Fruit fly (Drosophila melanogaster) whole organism, embryonic: ENCODE measurements around the gene CG4465.

Experiments used
- BtbVII ChIP-seq: fragments of 200-800 bp; sonication (Bioruptor generic); optimal IDR thresholded peaks from 3 replicates; lab custom pipeline; 2017; ENCODE audit warnings: missing biosample characterization, mild to moderate bottlenecking, missing genetic modification characterization
- CG10366 ChIP-seq: fragments of 200-800 bp; sonication (Bioruptor generic); IDR thresholded peaks from 2 replicates; pipeline ENCODE4 v1.3.6; 2022; ENCODE audit warnings: missing biosample characterization, missing genetic modification characterization
- CG11247 ChIP-seq: fragments of 200-800 bp; sonication (Bioruptor generic); IDR thresholded peaks from 2 replicates; pipeline ENCODE4 v1.3.6; 2022; ENCODE audit warnings: missing biosample characterization, missing genetic modification characterization
- CG11504 ChIP-seq: fragments of 200-800 bp; sonication (Bioruptor generic); optimal IDR thresholded peaks from 3 replicates; lab custom pipeline; 2019; ENCODE audit warnings: missing biosample characterization, mild to moderate bottlenecking, missing genetic modification characterization, moderate library complexity
- CG11695 ChIP-seq: fragments of 200-800 bp; sonication (Bioruptor generic); IDR thresholded peaks from 3 replicates; pipeline ENCODE4 v1.3.6; 2022; ENCODE audit warnings: missing biosample characterization, missing genetic modification characterization
- CG12104 ChIP-seq: fragments of 200-800 bp; sonication (Bioruptor generic); optimal IDR thresholded peaks from 3 replicates; lab custom pipeline; 2016; ENCODE audit warnings: missing biosample characterization, missing genetic modification characterization
- CG12769 ChIP-seq: fragments of 200-800 bp; sonication (Bioruptor generic); optimal IDR thresholded peaks from 2 replicates; lab custom pipeline; 2019; ENCODE audit warnings: missing biosample characterization, mild to moderate bottlenecking, missing genetic modification characterization, moderate library complexity
- CG14441 ChIP-seq: fragments of 200-800 bp; sonication (Bioruptor generic); IDR thresholded peaks from 2 replicates; pipeline ENCODE4 v1.3.6; 2022; ENCODE audit warnings: missing biosample characterization, missing genetic modification characterization
- CG15514 ChIP-seq: fragments of 200-800 bp; sonication (Bioruptor generic); optimal IDR thresholded peaks from 3 replicates; lab custom pipeline; 2017; ENCODE audit warnings: missing biosample characterization, missing genetic modification characterization, mild to moderate bottlenecking, moderate library complexity, missing genetic modification reagents
- CG15601 ChIP-seq: fragments of 200-800 bp; sonication (Bioruptor generic); optimal IDR thresholded peaks from 3 replicates; lab custom pipeline; 2019; ENCODE audit warnings: missing biosample characterization, mild to moderate bottlenecking, missing genetic modification characterization, moderate library complexity
- CG2678 ChIP-seq: fragments of 200-800 bp; sonication (Bioruptor generic); optimal IDR thresholded peaks from 3 replicates; lab custom pipeline; 2019; ENCODE audit warnings: missing biosample characterization, mild to moderate bottlenecking, missing genetic modification characterization, moderate library complexity
- CG32532 ChIP-seq: fragments of 200-800 bp; sonication (Bioruptor generic); IDR thresholded peaks from 2 replicates; pipeline ENCODE4 v1.3.6; 2022; ENCODE audit warnings: missing biosample characterization, missing genetic modification characterization
- CG32772 ChIP-seq: fragments of 200-800 bp; sonication (Bioruptor generic); IDR thresholded peaks from 2 replicates; pipeline ENCODE4 v1.3.6; 2022; ENCODE audit warnings: missing biosample characterization, missing genetic modification characterization
- CG33557 ChIP-seq: fragments of 200-800 bp; sonication (Bioruptor generic); optimal IDR thresholded peaks from 2 replicates; lab custom pipeline; 2019; ENCODE audit warnings: missing biosample characterization, mild to moderate bottlenecking, missing genetic modification characterization, moderate library complexity
- CG34224 ChIP-seq: fragments of 200-800 bp; sonication (Bioruptor generic); IDR thresholded peaks from 3 replicates; pipeline ENCODE4 v1.3.6; 2022; ENCODE audit warnings: missing biosample characterization, missing genetic modification characterization; ENCODE audit not compliant: partially characterized antibody
- CG34422 ChIP-seq: fragments of 200-800 bp; sonication (Bioruptor generic); IDR thresholded peaks from 3 replicates; pipeline ENCODE4 v1.3.6; 2022; ENCODE audit warnings: missing biosample characterization, missing genetic modification characterization
- CG4360 ChIP-seq: fragments of 200-800 bp; sonication (Bioruptor generic); IDR thresholded peaks from 2 replicates; pipeline ENCODE4 v1.3.6; 2022; ENCODE audit warnings: missing biosample characterization, missing genetic modification characterization
- CG4424 ChIP-seq: fragments of 200-800 bp; sonication (Bioruptor generic); optimal IDR thresholded peaks from 3 replicates; lab custom pipeline; 2016; ENCODE audit warnings: missing biosample characterization, missing genetic modification characterization
- CG4707 ChIP-seq: fragments of 200-800 bp; sonication (Bioruptor generic); optimal IDR thresholded peaks from 2 replicates; lab custom pipeline; 2018; ENCODE audit warnings: missing biosample characterization, mild to moderate bottlenecking, missing genetic modification characterization, moderate library complexity
- CG7786 ChIP-seq: fragments of 200-800 bp; sonication (Bioruptor generic); optimal IDR thresholded peaks from 2 replicates; lab custom pipeline; 2016; ENCODE audit warnings: missing biosample characterization, missing genetic modification characterization
- Camta ChIP-seq: fragments of 200-800 bp; sonication (Bioruptor generic); optimal IDR thresholded peaks from 2 replicates; lab custom pipeline; 2016; ENCODE audit warnings: missing biosample characterization, missing genetic modification characterization
- Deaf1 ChIP-seq: fragments of 200-800 bp; optimal IDR thresholded peaks from 3 replicates; lab custom pipeline; 2019; ENCODE audit warnings: missing biosample characterization, mild to moderate bottlenecking, missing genetic modification characterization, moderate library complexity
- Dek ChIP-seq: fragments of 200-800 bp; sonication (Bioruptor generic); optimal IDR thresholded peaks from 3 replicates; lab custom pipeline; 2019; ENCODE audit warnings: missing biosample characterization, mild to moderate bottlenecking, missing genetic modification characterization, moderate library complexity
- Gug ChIP-seq: fragments of 200-800 bp; sonication (Bioruptor generic); IDR thresholded peaks from 4 replicates; pipeline ENCODE4 v1.3.6; 2022; ENCODE audit warnings: missing biosample characterization, missing genetic modification characterization
- HHEX ChIP-seq: fragments of 200-800 bp; sonication (Bioruptor generic); optimal IDR thresholded peaks from 3 replicates; lab custom pipeline; 2017; ENCODE audit warnings: missing biosample characterization, mild to moderate bottlenecking, missing genetic modification characterization, missing genetic modification reagents
- Meics ChIP-seq: fragments of 200-800 bp; sonication (Bioruptor generic); optimal IDR thresholded peaks from 2 replicates; lab custom pipeline; 2017; ENCODE audit warnings: missing biosample characterization, mild to moderate bottlenecking, missing genetic modification characterization
- Myb ChIP-seq: fragments of 200-800 bp; sonication (Bioruptor generic); optimal IDR thresholded peaks from 2 replicates; lab custom pipeline; 2016; ENCODE audit warnings: missing biosample characterization, missing genetic modification characterization
- Nf-YC ChIP-seq: fragments of 200-800 bp; optimal IDR thresholded peaks from 3 replicates; lab custom pipeline; 2019; ENCODE audit warnings: missing biosample characterization, mild to moderate bottlenecking, missing genetic modification characterization, moderate library complexity
- Oaz ChIP-seq: fragments of 200-800 bp; sonication (Bioruptor generic); IDR thresholded peaks from 2 replicates; pipeline ENCODE4 v1.3.6; 2022; ENCODE audit warnings: missing biosample characterization, missing genetic modification characterization
- Side ChIP-seq: fragments of 200-800 bp; sonication (Bioruptor generic); optimal IDR thresholded peaks from 2 replicates; lab custom pipeline; 2016; ENCODE audit warnings: missing biosample characterization, missing genetic modification characterization
- ara ChIP-seq: fragments of 200-800 bp; sonication (Bioruptor generic); IDR thresholded peaks from 2 replicates; pipeline ENCODE4 v1.3.6; 2022; ENCODE audit warnings: missing biosample characterization, missing genetic modification characterization
- ash1 ChIP-seq: fragments of 200-800 bp; sonication (Bioruptor generic); optimal IDR thresholded peaks from 2 replicates; lab custom pipeline; 2018; ENCODE audit warnings: missing biosample characterization, mild to moderate bottlenecking, missing genetic modification characterization
- chn ChIP-seq: fragments of 200-800 bp; sonication (Bioruptor generic); optimal IDR thresholded peaks from 2 replicates; lab custom pipeline; 2016; ENCODE audit warnings: missing biosample characterization, missing genetic modification characterization
- dan ChIP-seq: fragments of 200-800 bp; sonication (Bioruptor generic); IDR thresholded peaks from 2 replicates; pipeline ENCODE4 v1.3.6; 2022; ENCODE audit warnings: missing biosample characterization, missing genetic modification characterization
- dm ChIP-seq: fragments of 200-800 bp; sonication (Bioruptor generic); optimal IDR thresholded peaks from 3 replicates; lab custom pipeline; 2016; ENCODE audit warnings: missing biosample characterization, missing genetic modification characterization
- ems ChIP-seq: fragments of 200-800 bp; sonication (Bioruptor generic); optimal IDR thresholded peaks from 3 replicates; lab custom pipeline; 2016; ENCODE audit warnings: missing biosample characterization, missing genetic modification characterization
- exex ChIP-seq: fragments of 200-800 bp; sonication (Bioruptor generic); optimal IDR thresholded peaks from 4 replicates; lab custom pipeline; 2018; ENCODE audit warnings: missing biosample characterization, mild to moderate bottlenecking, missing genetic modification characterization, moderate library complexity
- grau ChIP-seq: fragments of 200-800 bp; optimal IDR thresholded peaks from 3 replicates; lab custom pipeline; 2019; ENCODE audit warnings: missing biosample characterization, mild to moderate bottlenecking, missing genetic modification characterization, moderate library complexity
- gro ChIP-seq: fragments of 200-800 bp; sonication (Bioruptor generic); optimal IDR thresholded peaks from 2 replicates; lab custom pipeline; 2016; ENCODE audit warnings: missing biosample characterization, missing genetic modification characterization
- mld ChIP-seq: fragments of 200-800 bp; sonication (Bioruptor generic); IDR thresholded peaks from 3 replicates; pipeline ENCODE4 v1.3.6; 2022; ENCODE audit warnings: missing biosample characterization, missing genetic modification characterization; ENCODE audit not compliant: partially characterized antibody
- prd ChIP-seq, 3 experiments: fragments of >200 bp in 2 of 3; fragments of 200-800 bp in 1 of 3; sonication (Bioruptor generic) in 1 of 3; optimal IDR thresholded peaks in 2 of 3; IDR thresholded peaks in 1 of 3; 2 replicates in 2 of 3; 3 replicates in 1 of 3; pipeline versions ENCODE4 v1.3.6 to Lab custom; 2017 to 2022; ENCODE audit warnings: missing biosample characterization in 1 of 3, missing genetic modification characterization in 1 of 3
- psq ChIP-seq: fragments of 200-800 bp; sonication (Bioruptor generic); optimal IDR thresholded peaks from 2 replicates; lab custom pipeline; 2017; ENCODE audit warnings: missing biosample characterization, missing genetic modification characterization
- pum ChIP-seq: fragments of 200-800 bp; sonication (Bioruptor generic); optimal IDR thresholded peaks from 2 replicates; lab custom pipeline; 2016; ENCODE audit warnings: missing biosample characterization, missing genetic modification characterization
- row ChIP-seq: fragments of 200-800 bp; sonication (Bioruptor generic); IDR thresholded peaks from 3 replicates; pipeline ENCODE4 v1.3.6; 2022; ENCODE audit warnings: missing biosample characterization, missing genetic modification characterization
- shn ChIP-seq: fragments of 200-800 bp; sonication (Bioruptor generic); optimal IDR thresholded peaks from 3 replicates; lab custom pipeline; 2016; ENCODE audit warnings: missing biosample characterization, missing genetic modification characterization
- slbo ChIP-seq: fragments of 200-800 bp; sonication (Bioruptor generic); IDR thresholded peaks from 2 replicates; pipeline ENCODE4 v1.3.6; 2022; ENCODE audit warnings: missing biosample characterization, missing genetic modification characterization
- tio ChIP-seq: fragments of 200-800 bp; sonication (Bioruptor generic); optimal IDR thresholded peaks from 2 replicates; lab custom pipeline; 2017; ENCODE audit warnings: missing biosample characterization, missing genetic modification characterization, inconsistent platforms
- wdn ChIP-seq: fragments of 200-800 bp; sonication (Bioruptor generic); IDR thresholded peaks from 2 replicates; pipeline ENCODE4 v1.3.6; 2022; ENCODE audit warnings: missing biosample characterization, missing genetic modification characterization
- zf30C ChIP-seq: fragments of 200-800 bp; sonication (Bioruptor generic); optimal IDR thresholded peaks from 3 replicates; lab custom pipeline; 2018; ENCODE audit warnings: missing biosample characterization, mild to moderate bottlenecking, missing genetic modification characterization

CG4465 gene

DNA sequence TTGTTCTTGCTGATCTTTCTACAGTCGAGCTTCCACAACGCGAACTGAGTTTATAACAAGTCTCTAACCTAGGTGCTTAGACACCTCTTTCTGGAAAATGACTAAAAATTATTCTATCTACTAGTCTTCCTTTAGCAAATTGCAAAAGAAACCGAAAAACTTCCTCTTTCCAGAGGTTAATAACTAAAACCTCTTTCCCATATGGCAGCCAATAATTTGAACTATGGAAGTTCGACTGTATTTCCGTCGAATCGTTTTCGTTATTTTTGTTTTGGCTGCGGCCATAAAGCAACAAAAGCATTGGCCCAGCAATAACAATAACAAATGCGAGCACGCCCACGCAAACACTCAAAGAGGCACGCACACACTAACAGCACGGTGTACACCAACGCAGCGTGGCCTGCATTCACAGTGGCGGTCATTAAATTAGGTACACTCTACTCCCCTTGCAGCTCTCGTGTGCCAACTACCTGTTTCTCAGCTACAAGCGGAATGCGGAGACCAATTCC lies 37.2 kb downstream of the CG4465 start (continued):
- TF ChIP-seq CG34224 (GFP tag; lab: Robert Waterston, UW) (0 out of 3 replicates have a peak, but pooled peaks have one; percentile 16), slbo (GFP tag; lab: Robert Waterston, UW) (peak; percentile 38; the same call in 1 of the 2 replicates), prd (optimal IDR thresholded peaks at IDR 0.05; lab: Kevin White, UChicago) (no peak), prd (GFP tag; IDR thresholded peaks at IDR 0.05; lab: Robert Waterston, UW) (peak; percentile 20; the same call in 1 of the 3 replicates), psq (GFP tag; lab: Kevin White, UChicago) (no peak), CG15514 (GFP tag; lab: Kevin White, UChicago) (peak; percentile 26), Myb (GFP tag; lab: Kevin White, UChicago) (peak; percentile 21), CG11695 (GFP tag; lab: Robert Waterston, UW) (peak; percentile 52; the same call in 1 of the 3 replicates), CG4360 (GFP tag; lab: Robert Waterston, UW) (peak; percentile 62), tio (GFP tag; lab: Kevin White, UChicago) (no peak), Side (GFP tag; lab: Kevin White, UChicago) (peak; percentile 58), Oaz (GFP tag; lab: Robert Waterston, UW) (no peak), CG11504 (tag; lab: Kevin White, UChicago) (peak; percentile 71), gro (GFP tag; lab: Kevin White, UChicago) (peak; percentile 22), CG10366 (GFP tag; lab: Robert Waterston, UW) (peak; percentile 8; the same call in 1 of the 2 replicates), CG11247 (GFP tag; lab: Robert Waterston, UW) (0 out of 2 replicates have a peak, but pooled peaks have one; percentile 50), exex (peak; percentile 44), grau (tag; lab: Kevin White, UChicago) (peak; percentile 96), shn (GFP tag; lab: Kevin White, UChicago) (peak; percentile 27), CG34422 (GFP tag; lab: Robert Waterston, UW) (peak; percentile 30; the same call in 1 of the 3 replicates), ara (GFP tag; lab: Robert Waterston, UW) (0 out of 2 replicates have a peak, but pooled peaks have one; percentile 18), CG7786 (GFP tag; lab: Kevin White, UChicago) (peak; percentile 43), CG33557 (GFP tag; lab: Kevin White, UChicago) (no peak), zf30C (GFP tag; lab: Kevin White, UChicago) (no peak), CG12769 (tag; lab: Kevin White, UChicago) (peak; percentile 28), wdn (peak; percentile 51; the same call in 1 of the 2 replicates), Camta (GFP tag; lab: Kevin White, UChicago) (peak; percentile 37), BtbVII (peak; percentile 77), CG32772 (no peak), Dek (peak; percentile 27), HHEX (GFP tag; lab: Kevin White, UChicago) (peak; percentile 46), CG12104 (peak; percentile 36), CG15601 (tag; lab: Kevin White, UChicago) (peak; percentile 56), dan (GFP tag; lab: Robert Waterston, UW) (no peak), Nf-YC (tag; lab: Kevin White, UChicago) (peak; percentile 68), CG4707 (GFP tag; lab: Kevin White, UChicago) (peak; percentile 51), CG14441 (GFP tag; lab: Robert Waterston, UW) (peak; percentile 31; the same call in 1 of the 2 replicates), chn (peak; percentile 9), ems (GFP tag; lab: Kevin White, UChicago) (no peak), pum (GFP tag; lab: Kevin White, UChicago) (peak; percentile 24), ash1 (no peak), Deaf1 (tag; lab: Kevin White, UChicago) (peak; percentile 47), Meics (GFP tag; lab: Kevin White, UChicago) (peak; percentile 67), CG4424 (GFP tag; lab: Kevin White, UChicago) (peak; percentile 21), CG2678 (tag; lab: Kevin White, UChicago) (peak; percentile 79), Gug (GFP tag; lab: Robert Waterston, UW) (0 out of 4 replicates have a peak, but pooled peaks have one; percentile 5), row (GFP tag; lab: Robert Waterston, UW) (peak; percentile 87), CG32532 (GFP tag; lab: Robert Waterston, UW) (peak; percentile 52; the same call in 1 of the 2 replicates), dm (peak; percentile 12), mld (GFP tag; lab: Robert Waterston, UW) (no peak)
